Worm (Caenorhabditis elegans): ENCODE measurements around the gene unc-104.
"Not testable (repeated sequence)": the region's sequence is repeated elsewhere in the genome, so short reads cannot be mapped to it uniquely, and the experiment has no call there.

- TF ChIP-seq lsy-2 (tag; optimal IDR thresholded peaks at IDR 0.05); ceh-82 (tag; optimal IDR thresholded peaks at IDR 0.05); snpc-4 (tag; optimal IDR thresholded peaks at IDR 0.05); ztf-11 (tag; optimal IDR thresholded peaks at IDR 0.05); lin-14 (GFP tag; optimal IDR thresholded peaks at IDR 0.05); blmp-1 (tag; optimal IDR thresholded peaks at IDR 0.05); nhr-28 (tag; optimal IDR thresholded peaks at IDR 0.05); ceh-88 (GFP tag; IDR thresholded peaks at IDR 0.05); ama-1 (optimal IDR thresholded peaks at IDR 0.05); fkh-8 (tag; optimal IDR thresholded peaks at IDR 0.05); nhr-11 (tag; optimal IDR thresholded peaks at IDR 0.05): not testable (repeated sequence)
- TF ChIP-seq nhr-71 (tag; optimal IDR thresholded peaks at IDR 0.05) = peak; percentile 13
These were observed 6.6 kb downstream of the unc-104 start for ce11 chrII:7001405-7001804.
